Worm (Caenorhabditis elegans) whole organism, L4/young adult: ENCODE results near the gene K09C4.9.

Experiments used
- W03F9.2 ChIP-seq: fragments of 150-350 bp; optimal IDR thresholded peaks from 2 replicates; lab custom pipeline; 2014; ENCODE audit warnings: missing biosample characterization, missing genetic modification characterization
- dao-5 ChIP-seq: sonication (generic microtip); optimal IDR thresholded peaks from 2 replicates; lab custom pipeline; 2016; ENCODE audit warnings: missing genotype, missing genetic modification characterization, moderate library complexity, missing compliant biosample characterization
- him-1 ChIP-seq: sonication (generic microtip); optimal IDR thresholded peaks from 2 replicates; lab custom pipeline; 2016; ENCODE audit warnings: missing genotype, missing genetic modification reagents, missing genetic modification characterization, missing compliant biosample characterization

Gene K09C4.9

DNA sequence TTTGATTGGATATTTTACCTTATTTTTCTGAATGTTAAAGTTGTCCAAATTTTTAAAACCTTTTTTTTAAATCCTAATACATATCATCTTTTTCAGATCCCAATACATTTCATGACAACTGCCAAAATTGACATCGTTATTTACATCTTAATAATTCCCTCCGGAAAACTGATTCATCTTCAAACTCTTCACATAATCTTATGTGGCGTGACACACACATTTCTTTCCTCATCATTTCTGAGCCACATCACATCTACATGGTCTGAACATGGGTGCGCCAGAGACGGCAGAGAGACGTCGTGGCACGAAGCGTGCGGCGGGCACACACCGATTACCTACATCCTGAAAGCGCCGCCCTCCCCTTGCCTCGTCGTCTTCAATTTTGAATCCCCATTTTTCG, 19.1 kb downstream of the K09C4.9 start, which contains the start of gene tba-9:
Gene tba-9 (plus strand): TSS at position 301 of the 400 bp plus-strand sequence.
- no peak for TF ChIP-seq dao-5 (tag; lab: Kevin White, UChicago)
- no peak for TF ChIP-seq him-1
- TF ChIP-seq W03F9.2 (tag; lab: Kevin White, UChicago) = no peak

DNA sequence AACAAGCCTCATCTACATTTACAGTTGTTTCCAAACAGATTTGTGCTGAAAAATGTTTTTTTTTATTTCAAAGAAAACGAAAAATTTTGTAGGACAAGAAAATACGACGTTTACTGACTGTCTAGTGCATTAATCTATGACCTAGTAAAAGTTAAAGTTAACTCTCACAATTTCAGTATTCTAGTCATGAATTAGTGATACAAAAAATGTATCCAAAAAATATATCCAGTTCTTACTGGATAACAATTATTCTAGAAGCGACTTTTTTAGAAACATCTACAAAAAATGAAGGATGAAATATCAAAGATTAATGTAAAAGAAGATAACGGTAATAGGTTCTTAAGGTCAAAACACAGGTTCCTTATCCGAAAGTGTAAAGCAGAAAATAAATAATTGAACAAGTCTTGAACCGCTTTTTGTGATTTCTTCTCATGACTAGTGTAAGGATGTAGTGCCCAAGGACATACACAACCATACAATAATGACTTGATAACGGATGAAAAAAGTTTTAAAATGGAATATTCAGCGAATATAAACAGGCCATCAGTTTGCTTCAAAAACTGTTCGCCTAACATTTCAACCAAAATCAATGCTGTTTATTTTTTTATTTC, 21.0 kb downstream of the K09C4.9 start, which contains the start of gene pqn-37:
Gene pqn-37 (minus strand): TSS at position 51 of the 611 bp plus-strand sequence.
- no peak for TF ChIP-seq dao-5 (tag; lab: Kevin White, UChicago)
- no peak for TF ChIP-seq him-1
- TF ChIP-seq W03F9.2 (tag; lab: Kevin White, UChicago) = no peak

DNA sequence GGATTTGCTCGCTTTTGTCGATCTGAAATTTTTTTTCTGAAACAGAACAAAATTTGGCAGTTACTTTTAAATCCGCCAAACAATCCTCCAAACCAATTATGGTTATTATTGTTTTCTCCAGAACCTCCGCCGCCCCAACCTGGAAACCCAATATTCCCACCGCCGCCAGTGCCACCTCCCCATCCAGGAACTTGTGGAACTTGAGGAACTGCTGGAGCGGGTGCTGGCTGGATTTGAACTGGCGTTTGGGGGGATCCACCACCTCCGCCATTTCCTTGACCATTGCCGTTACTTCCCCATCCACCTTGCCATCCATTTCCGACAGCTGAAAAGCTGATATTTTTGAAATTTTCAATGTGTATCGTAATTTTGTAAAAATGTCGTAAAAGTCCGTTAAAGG, 23.8 kb downstream of the K09C4.9 start:
- TF ChIP-seq him-1 (no peak), W03F9.2 (tag; lab: Kevin White, UChicago) (no peak), dao-5 (tag; lab: Kevin White, UChicago) (no peak)

DNA sequence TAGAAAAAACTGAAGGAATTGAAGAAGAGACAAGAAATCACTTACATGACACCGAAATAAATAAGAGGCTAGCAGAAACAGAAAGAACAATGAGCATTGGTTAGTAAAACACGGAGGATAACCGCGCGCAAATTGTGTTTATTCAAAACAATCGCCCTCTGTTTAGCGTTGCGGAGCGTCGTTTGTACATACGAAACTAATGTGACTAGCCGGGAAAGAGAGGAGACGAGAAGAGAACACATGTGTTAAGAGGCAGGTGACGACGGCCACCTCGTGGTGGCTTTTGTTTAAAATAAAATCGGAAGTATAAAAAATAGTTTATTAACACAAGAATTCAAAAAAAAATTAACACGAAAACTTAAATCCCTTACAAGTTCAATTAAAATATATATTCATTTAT, 25.8 kb downstream of the K09C4.9 start, which contains the start of gene F40F4.7:
Gene F40F4.7 (minus strand): TSS at position 122 of the 400 bp plus-strand sequence.
- TF ChIP-seq W03F9.2 (tag; lab: Kevin White, UChicago) (no peak), dao-5 (tag; lab: Kevin White, UChicago) (no peak)

DNA sequence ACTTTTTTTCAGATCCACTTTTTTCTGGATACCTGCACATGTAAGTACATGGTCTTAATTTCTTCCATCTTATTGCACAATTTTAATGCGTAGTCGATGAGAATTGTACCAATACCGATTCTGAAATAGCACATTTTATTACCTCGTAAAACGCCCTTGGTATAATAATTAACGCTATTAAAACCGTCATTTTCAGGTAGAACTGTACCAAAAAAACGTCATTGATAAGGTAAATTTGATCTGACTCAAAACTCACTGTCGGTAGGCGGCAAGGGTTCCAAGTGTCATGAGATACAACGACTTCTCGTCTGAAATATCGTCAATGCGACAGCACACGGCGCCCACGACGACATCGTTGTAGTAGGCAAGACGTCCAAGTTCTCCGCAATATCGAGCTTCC, 27.2 kb downstream of the K09C4.9 start:
- no peak for TF ChIP-seq W03F9.2 (tag; lab: Kevin White, UChicago)
- TF ChIP-seq him-1 = no peak
- no peak for TF ChIP-seq dao-5 (tag; lab: Kevin White, UChicago)

DNA sequence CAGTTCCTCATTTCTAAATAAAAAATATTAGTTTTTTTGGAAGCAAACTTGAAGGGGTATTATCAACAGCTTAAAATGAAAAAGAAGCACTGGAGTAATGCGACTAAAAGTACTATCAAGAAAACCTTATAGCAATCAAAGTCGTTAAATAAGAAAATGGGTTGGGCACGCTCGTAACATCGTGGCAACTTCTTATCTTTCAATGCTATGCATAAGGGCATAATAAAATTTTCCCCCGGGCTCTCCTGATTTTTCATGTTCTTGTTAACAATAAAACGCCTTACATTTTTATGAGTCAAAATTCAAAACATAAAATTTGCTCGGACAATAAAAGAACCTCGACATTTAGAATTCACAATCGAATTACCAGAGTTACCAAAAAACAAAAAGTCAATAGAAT, 28.0 kb downstream of the K09C4.9 start, which contains the start of gene irg-7:
Gene irg-7 (minus strand): TSS at position 23 of the 400 bp plus-strand sequence.
- TF ChIP-seq him-1 (no peak), W03F9.2 (tag; lab: Kevin White, UChicago) (no peak), dao-5 (tag; lab: Kevin White, UChicago) (no peak)

DNA sequence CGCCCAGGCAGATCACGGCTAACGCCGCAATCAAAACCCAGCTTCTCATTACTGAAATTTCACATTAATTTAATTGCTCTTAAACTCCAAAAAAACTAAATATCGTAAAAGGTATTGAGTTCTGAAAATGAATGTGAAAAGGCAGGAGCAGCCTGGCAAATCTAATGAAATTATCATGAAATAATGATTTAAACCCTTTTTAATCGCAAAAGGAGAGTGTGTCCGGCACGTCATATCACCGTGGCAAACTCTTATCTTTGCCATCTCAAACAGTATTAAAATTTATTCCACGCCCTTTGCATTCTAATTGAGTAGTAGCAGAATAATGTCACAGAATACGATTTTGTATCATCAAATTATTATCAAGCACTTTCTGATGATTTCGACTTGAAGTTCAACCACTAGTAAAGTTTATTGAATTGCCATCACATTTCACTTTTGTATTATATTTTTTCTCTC, 36.2 kb downstream of the K09C4.9 start, which contains the start of gene F28B4.3:
Gene F28B4.3 (minus strand): TSS at position 51 of the 459 bp plus-strand sequence.
- no peak for TF ChIP-seq W03F9.2 (tag; lab: Kevin White, UChicago)
- TF ChIP-seq dao-5 (tag; lab: Kevin White, UChicago) = no peak
- no peak for TF ChIP-seq him-1

DNA sequence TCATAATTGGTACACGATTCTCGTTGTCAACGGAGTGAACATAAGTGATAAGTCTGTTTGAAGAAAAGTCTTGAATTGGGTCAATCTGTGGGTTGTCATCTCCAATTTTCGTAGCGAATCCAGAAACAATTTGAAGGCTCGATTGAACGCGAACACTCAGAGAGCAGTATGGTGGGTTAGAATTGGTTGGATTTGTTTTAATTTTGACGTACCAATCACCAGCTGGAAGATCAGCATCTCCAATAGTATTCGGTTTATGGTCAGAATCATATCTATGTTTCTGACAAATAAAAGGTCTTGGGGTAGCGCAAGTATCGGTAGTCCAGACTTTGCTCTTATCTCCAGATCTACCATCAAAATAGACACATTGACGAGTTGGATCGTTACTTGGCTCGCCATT, 41.0 kb downstream of the K09C4.9 start:
- TF ChIP-seq dao-5 (tag; lab: Kevin White, UChicago) (no peak), W03F9.2 (tag; lab: Kevin White, UChicago) (no peak), him-1 (no peak)

DNA sequence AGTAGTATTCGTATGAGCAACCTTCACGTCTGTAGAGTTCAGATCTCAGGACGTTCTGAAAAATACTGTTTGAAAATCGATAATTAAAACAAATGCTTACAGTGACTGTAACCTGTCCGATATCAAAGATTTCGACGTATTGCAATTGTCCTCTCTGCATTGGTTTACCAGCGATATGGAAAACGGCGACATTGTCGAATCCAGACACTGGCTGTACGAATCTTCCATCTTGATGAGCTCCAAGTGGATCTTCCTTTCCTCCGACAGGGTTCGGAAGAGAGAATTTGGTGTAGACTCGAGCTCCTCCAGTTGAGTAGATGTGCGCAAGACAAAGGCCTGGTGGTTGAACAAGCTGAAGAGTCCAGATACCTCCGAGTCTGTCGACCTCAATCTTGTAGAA, 42.9 kb downstream of the K09C4.9 start:
- no peak for TF ChIP-seq dao-5 (tag; lab: Kevin White, UChicago)
- no peak for TF ChIP-seq him-1

DNA sequence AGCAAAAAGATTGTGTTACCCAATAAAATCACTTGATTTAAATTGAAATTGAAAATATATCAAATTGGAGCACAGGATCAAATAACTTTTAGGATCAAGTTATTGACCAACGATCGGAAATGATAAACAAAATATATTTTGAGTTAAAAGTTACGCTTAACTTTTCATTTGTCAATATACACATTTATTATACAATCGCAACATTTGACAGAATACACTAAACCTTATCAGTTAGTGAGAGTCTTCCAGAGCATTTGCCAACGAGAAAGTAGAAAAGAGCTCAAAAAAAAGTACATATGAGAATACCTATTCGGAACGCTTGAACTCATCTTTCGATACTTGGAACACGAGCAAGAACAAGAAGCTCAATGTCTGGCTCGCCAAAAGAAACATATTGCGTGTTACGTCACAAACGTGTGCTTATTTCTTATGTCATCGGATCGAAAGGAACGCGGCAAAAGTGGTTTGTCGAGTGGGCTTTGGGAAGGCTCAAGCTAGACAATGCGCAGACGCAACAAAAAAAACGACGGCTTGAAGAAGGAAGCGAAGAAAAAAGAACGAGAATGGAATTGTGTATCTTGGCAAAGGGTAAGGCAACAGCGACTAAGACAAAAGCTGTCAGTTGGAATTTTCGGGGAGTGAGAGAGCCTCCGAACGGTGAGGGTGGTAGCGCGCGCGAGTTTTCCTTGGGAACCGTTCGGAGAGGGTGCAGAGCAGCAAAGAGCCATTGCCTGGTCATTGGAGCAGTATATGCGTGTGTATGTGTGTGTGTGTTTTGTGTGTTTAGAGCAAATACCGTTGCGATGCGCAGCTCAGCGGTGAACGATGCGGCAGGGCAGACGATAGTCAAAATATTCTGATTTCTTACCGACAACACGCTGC, 45.0 kb downstream of the K09C4.9 start:
- TF ChIP-seq him-1 = no peak
- no peak for TF ChIP-seq W03F9.2 (tag; lab: Kevin White, UChicago)
- TF ChIP-seq dao-5 (tag; lab: Kevin White, UChicago) = no peak

DNA sequence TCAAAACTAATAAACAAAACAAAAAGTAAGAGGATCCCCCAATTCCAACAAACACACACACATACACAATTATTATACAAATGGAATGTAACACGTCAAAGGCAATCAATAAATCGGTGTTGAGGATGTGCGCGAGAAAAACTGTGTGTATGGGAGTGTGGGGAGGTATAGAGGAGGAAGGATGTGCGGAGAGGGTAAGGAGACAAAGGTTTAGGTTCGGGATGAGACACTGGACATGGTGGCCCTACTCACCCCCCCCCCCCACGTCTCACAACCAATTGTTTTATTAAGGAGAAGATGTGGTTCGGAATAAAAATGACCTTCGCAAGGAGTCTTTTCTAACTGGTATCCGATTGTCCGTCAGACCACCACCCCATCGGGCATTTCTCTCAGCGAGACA, 48.4 kb downstream of the K09C4.9 start:
- TF ChIP-seq dao-5 (tag; lab: Kevin White, UChicago) (no peak), W03F9.2 (tag; lab: Kevin White, UChicago) (no peak), him-1 (no peak)
